Fruit fly (Drosophila melanogaster): ENCODE results near the gene ppk5.

The ppk5 gene

dm6 chr3L:21516716-21517266, 17.7 kb upstream of the ppk5 start (continued):
- no peak for TF ChIP-seq CG14050 (GFP tag; IDR thresholded peaks at IDR 0.05)
- no peak for TF ChIP-seq D19B (GFP tag; optimal IDR thresholded peaks at IDR 0.05)
- TF ChIP-seq dmrt99B (tag; optimal IDR thresholded peaks at IDR 0.05) = no peak
- TF ChIP-seq ase (GFP tag; IDR thresholded peaks at IDR 0.05) = no peak
- TF ChIP-seq Dek (tag; optimal IDR thresholded peaks at IDR 0.05) = no peak
- no peak for TF ChIP-seq CG2129 (GFP tag; IDR thresholded peaks at IDR 0.05; ENCODE audit: partially characterized antibody)
- TF ChIP-seq cas (GFP tag; IDR thresholded peaks at IDR 0.05) = no peak
- TF ChIP-seq org-1 (GFP tag; optimal IDR thresholded peaks at IDR 0.05) = no peak
- TF ChIP-seq Hmr (GFP tag; optimal IDR thresholded peaks at IDR 0.05) = no peak
- TF ChIP-seq dpn (GFP tag; optimal IDR thresholded peaks at IDR 0.05) = peak in 1 of 2 experiments; percentile 40
- TF ChIP-seq CG17568 (GFP tag; optimal IDR thresholded peaks at IDR 0.05) = no peak
- no peak for TF ChIP-seq BtbVII (GFP tag; optimal IDR thresholded peaks at IDR 0.05)
- no peak for TF ChIP-seq Poxn (GFP tag; IDR thresholded peaks at IDR 0.05)
- TF ChIP-seq CG1529 (GFP tag; optimal IDR thresholded peaks at IDR 0.05) = no peak
- TF ChIP-seq D (optimal IDR thresholded peaks at IDR 0.05) = no peak
- TF ChIP-seq D (GFP tag; optimal IDR thresholded peaks at IDR 0.05) = peak; percentile 19
- TF ChIP-seq gcm2 (GFP tag; optimal IDR thresholded peaks at IDR 0.05) = no peak
- no peak for TF ChIP-seq grn (GFP tag; optimal IDR thresholded peaks at IDR 0.05)
- no peak for TF ChIP-seq oc (tag; optimal IDR thresholded peaks at IDR 0.05)
- TF ChIP-seq CG15479 (GFP tag; optimal IDR thresholded peaks at IDR 0.05) = no peak
- TF ChIP-seq eyg (GFP tag; optimal IDR thresholded peaks at IDR 0.05) = no peak
- TF ChIP-seq Max (GFP tag; optimal IDR thresholded peaks at IDR 0.05) = no peak
- TF ChIP-seq stwl (tag; optimal IDR thresholded peaks at IDR 0.05) = peak; percentile 72
- no peak for TF ChIP-seq jumu (GFP tag; optimal IDR thresholded peaks at IDR 0.05)
- no peak for TF ChIP-seq CG1792 (GFP tag; optimal IDR thresholded peaks at IDR 0.05)
- TF ChIP-seq CG2120 (GFP tag; optimal IDR thresholded peaks at IDR 0.05) = peak; percentile 58
- TF ChIP-seq Usf (GFP tag; optimal IDR thresholded peaks at IDR 0.05) = no peak
- TF ChIP-seq zen2 (GFP tag; IDR thresholded peaks at IDR 0.05; ENCODE audit: partially characterized antibody) = no peak
- TF ChIP-seq eve (GFP tag; optimal IDR thresholded peaks at IDR 0.05) = no peak
- no peak for TF ChIP-seq CG3065 (GFP tag; optimal IDR thresholded peaks at IDR 0.05)
- peak; percentile 37 for TF ChIP-seq vfl (GFP tag; optimal IDR thresholded peaks at IDR 0.05)
- peak; percentile 57 for TF ChIP-seq NC2β (GFP tag; optimal IDR thresholded peaks at IDR 0.05)
- no peak for TF ChIP-seq CG10274 (GFP tag; optimal IDR thresholded peaks at IDR 0.05)
- no peak for TF ChIP-seq CG6813 (GFP tag; optimal IDR thresholded peaks at IDR 0.05)
- TF ChIP-seq caup (GFP tag; optimal IDR thresholded peaks at IDR 0.05; ENCODE audit: severe bottlenecking) = peak; percentile 5
- peak; percentile 70 for TF ChIP-seq Ets97D (GFP tag; optimal IDR thresholded peaks at IDR 0.05)
- no peak for TF ChIP-seq cwo (GFP tag; optimal IDR thresholded peaks at IDR 0.05)
- peak; percentile 87 for TF ChIP-seq ftz-f1 (GFP tag; optimal IDR thresholded peaks at IDR 0.05)
- TF ChIP-seq hbn (GFP tag; IDR thresholded peaks at IDR 0.05; ENCODE audit: partially characterized antibody) = no peak
- no peak for TF ChIP-seq Gug (GFP tag; IDR thresholded peaks at IDR 0.05)
- TF ChIP-seq E2f2 (GFP tag; IDR thresholded peaks at IDR 0.05) = peak; percentile 15; the same call in 1 of the 2 replicates
- TF ChIP-seq CG10366 (GFP tag; IDR thresholded peaks at IDR 0.05) = no peak
- no peak for TF ChIP-seq tap (tag; optimal IDR thresholded peaks at IDR 0.05)
- no peak for TF ChIP-seq Adf1 (GFP tag; IDR thresholded peaks at IDR 0.05)
- no peak for TF ChIP-seq salm (tag; optimal IDR thresholded peaks at IDR 0.05)
- no peak for TF ChIP-seq gce (GFP tag; IDR thresholded peaks at IDR 0.05)
- no peak for TF ChIP-seq ab (GFP tag; optimal IDR thresholded peaks at IDR 0.05)
- TF ChIP-seq CG12104 (GFP tag; optimal IDR thresholded peaks at IDR 0.05) = no peak
- peak; percentile 39 for TF ChIP-seq Dp (GFP tag; optimal IDR thresholded peaks at IDR 0.05)
- peak; percentile 42 for TF ChIP-seq CG7786 (GFP tag; optimal IDR thresholded peaks at IDR 0.05)
- no peak for TF ChIP-seq kah (GFP tag; optimal IDR thresholded peaks at IDR 0.05)

Data from whole organism, embryonic.